Fruit fly (Drosophila melanogaster): Measurements from ENCODE around the gene Abd-B.
A peak's percentile ranks its signal among the peaks of the same experiment; 100 is the strongest.

Gene Abd-B

DNA sequence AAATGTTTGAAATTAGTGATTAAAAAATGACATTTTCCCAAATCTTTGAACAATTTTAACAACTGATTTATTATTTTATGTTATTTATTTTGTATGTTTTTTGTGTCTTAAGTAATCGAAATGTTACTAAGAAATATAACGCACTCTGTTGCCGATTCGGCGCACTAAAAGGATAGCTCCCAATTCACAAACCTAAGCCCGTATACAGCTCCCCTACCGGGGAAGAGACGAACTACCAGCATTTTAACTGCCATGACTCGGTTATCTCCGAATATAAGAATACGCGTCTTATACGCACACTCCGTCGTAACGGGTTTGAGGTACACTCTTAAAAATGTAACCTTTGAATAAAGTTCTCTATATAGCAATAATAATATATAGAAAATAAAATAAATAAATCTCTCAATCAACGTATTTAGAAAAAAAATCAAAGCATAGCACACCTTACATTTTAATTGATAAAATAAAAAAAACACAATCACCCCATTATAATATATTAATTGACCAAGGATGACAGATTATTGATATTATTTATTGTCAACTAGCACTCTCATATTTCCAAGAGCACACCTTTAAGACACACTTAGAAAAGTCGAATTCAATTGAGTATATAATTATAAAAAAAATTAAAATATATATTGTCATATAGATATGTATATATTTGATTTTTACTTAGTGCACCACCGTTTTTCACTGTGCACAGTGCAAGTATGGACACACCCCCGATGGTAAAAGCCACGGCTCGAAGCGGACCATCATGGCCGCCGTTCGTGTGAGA, 14.1 kb downstream of the Abd-B start (continued):
- TF ChIP-seq Ada2b (GFP tag; IDR thresholded peaks at IDR 0.05) (peak; percentile 51), CG17612 (GFP tag; IDR thresholded peaks at IDR 0.05) (no peak), Dek (tag; optimal IDR thresholded peaks at IDR 0.05) (peak; percentile 84), CG10321 (GFP tag; IDR thresholded peaks at IDR 0.05) (no peak), inv (GFP tag; IDR thresholded peaks at IDR 0.05; ENCODE audit: partially characterized antibody) (no peak), pzg (GFP tag; optimal IDR thresholded peaks at IDR 0.05) (peak; percentile 12), CG9932 (GFP tag; IDR thresholded peaks at IDR 0.05) (peak; percentile 58), CoRest (tag; optimal IDR thresholded peaks at IDR 0.05) (peak; percentile 93), CG34376 (GFP tag; optimal IDR thresholded peaks at IDR 0.05) (no peak), CG17829 (tag; optimal IDR thresholded peaks at IDR 0.05) (peak; percentile 91), fd102C (GFP tag; optimal IDR thresholded peaks at IDR 0.05) (peak; percentile 24), h (optimal IDR thresholded peaks at IDR 0.05) (no peak), BEAF-32 (GFP tag; optimal IDR thresholded peaks at IDR 0.05) (no peak), NfI (GFP tag; optimal IDR thresholded peaks at IDR 0.05) (peak; percentile 71), cg (GFP tag; optimal IDR thresholded peaks at IDR 0.05) (no peak), H15 (GFP tag; IDR thresholded peaks at IDR 0.05) (no peak), cwo (GFP tag; optimal IDR thresholded peaks at IDR 0.05) (peak; percentile 75), CG33557 (GFP tag; optimal IDR thresholded peaks at IDR 0.05) (peak; percentile 92), D (optimal IDR thresholded peaks at IDR 0.05) (no peak), D (GFP tag; optimal IDR thresholded peaks at IDR 0.05) (peak; percentile 90), HHEX (GFP tag; optimal IDR thresholded peaks at IDR 0.05) (peak; percentile 75), trh (GFP tag; optimal IDR thresholded peaks at IDR 0.05) (peak; percentile 43), zfh1 (GFP tag; IDR thresholded peaks at IDR 0.05) (peak; percentile 66), chinmo (GFP tag; IDR thresholded peaks at IDR 0.05; ENCODE audit: partially characterized antibody) (0 out of 4 replicates have a peak, but pooled peaks have one; percentile 45), trem (tag; optimal IDR thresholded peaks at IDR 0.05) (peak; percentile 74), CG14860 (GFP tag; IDR thresholded peaks at IDR 0.05; ENCODE audit: partially characterized antibody) (no peak), ftz-f1 (GFP tag; optimal IDR thresholded peaks at IDR 0.05) (no peak), CG33213 (GFP tag; optimal IDR thresholded peaks at IDR 0.05) (peak; percentile 40), tna (GFP tag; IDR thresholded peaks at IDR 0.05; ENCODE audit: partially characterized antibody) (no peak), nerfin-1 (tag; optimal IDR thresholded peaks at IDR 0.05) (peak; percentile 73), Eip74EF (GFP tag; optimal IDR thresholded peaks at IDR 0.05) (no peak), z (GFP tag; IDR thresholded peaks at IDR 0.05) (no peak), Optix (GFP tag; IDR thresholded peaks at IDR 0.05) (peak; percentile 38; the same call in 1 of the 3 replicates), fru (optimal IDR thresholded peaks at IDR 0.05) (no peak), CG11504 (tag; optimal IDR thresholded peaks at IDR 0.05) (peak; percentile 91), CG17912 (GFP tag; optimal IDR thresholded peaks at IDR 0.05) (peak; percentile 41), hkb (optimal IDR thresholded peaks at IDR 0.05) (no peak), hkb (GFP tag; IDR thresholded peaks at IDR 0.05) (no peak; the same call in 1 of the 2 replicates), CG11398 (GFP tag; optimal IDR thresholded peaks at IDR 0.05) (no peak), NC2α (GFP tag; optimal IDR thresholded peaks at IDR 0.05) (no peak), CG2678 (tag; optimal IDR thresholded peaks at IDR 0.05) (peak; percentile 92), CG31365 (tag; optimal IDR thresholded peaks at IDR 0.05) (no peak), CG6813 (GFP tag; optimal IDR thresholded peaks at IDR 0.05) (peak; percentile 81), Chrac-16 (GFP tag; optimal IDR thresholded peaks at IDR 0.05) (peak; percentile 70), Scr (GFP tag; IDR thresholded peaks at IDR 0.05; ENCODE audit: partially characterized antibody) (no peak), otp (GFP tag; IDR thresholded peaks at IDR 0.05) (no peak), kay (GFP tag; optimal IDR thresholded peaks at IDR 0.05) (peak; percentile 61), D19B (GFP tag; optimal IDR thresholded peaks at IDR 0.05) (peak; percentile 59), lilli (GFP tag; optimal IDR thresholded peaks at IDR 0.05) (peak; percentile 35)

Data from whole organism, embryonic.